Fruit fly (Drosophila melanogaster) Kc167 (cell line): Measurements from ENCODE around the gene Dd.

ENCODE experiments used
- Myc ChIP-seq: fragments of >200 bp; optimal IDR thresholded peaks from 2 replicates; lab custom pipeline; 2017; ENCODE audit warnings: missing external identifiers
- Sin3A ChIP-seq: fragments of >200 bp; optimal IDR thresholded peaks from 2 replicates; lab custom pipeline; 2018; ENCODE audit warnings: missing external identifiers

DNA sequence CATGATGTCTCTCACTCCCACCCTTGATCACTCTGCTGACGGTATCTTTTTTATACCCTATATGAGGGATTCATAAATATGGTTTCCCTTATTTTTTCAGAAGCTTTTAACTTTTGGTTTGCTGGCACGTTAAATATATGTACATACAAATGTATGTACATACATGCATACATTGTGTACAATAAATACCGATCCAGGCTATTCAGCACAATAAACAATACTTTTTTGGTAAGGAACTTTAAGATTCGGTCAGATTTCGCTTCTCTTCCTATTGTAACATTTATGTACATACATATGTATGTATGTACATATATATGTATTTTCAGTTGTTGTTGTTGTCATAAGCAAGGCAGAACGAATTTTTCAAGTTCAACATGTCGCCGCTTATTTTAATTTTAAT is 41.8 kb downstream of the Dd start:
- TF ChIP-seq Myc (lab: Kevin White, UChicago) (no peak), Sin3A (no peak)
